Worm (Caenorhabditis elegans): Measurements from ENCODE around the gene C02E7.7.

DNA sequence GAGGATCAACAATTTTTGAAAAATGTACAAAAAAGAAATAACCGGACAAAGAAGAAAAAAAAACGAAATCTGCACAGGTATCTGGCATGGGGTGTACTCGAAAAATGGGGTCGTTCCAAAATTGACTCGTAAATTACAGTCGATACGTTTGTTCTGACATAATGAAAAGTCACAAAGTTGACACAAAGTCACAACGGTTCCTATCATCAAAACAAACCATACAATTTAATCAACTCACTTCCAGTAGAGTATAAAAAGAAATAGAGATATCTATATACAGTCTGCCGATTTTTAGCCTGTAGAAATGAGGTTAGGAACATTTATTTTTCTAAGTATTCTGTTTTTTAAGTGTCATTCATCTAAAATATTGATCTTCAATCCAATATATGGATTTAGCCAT, 33.9 kb downstream of the C02E7.7 start, which contains the start of gene T19H12.12:
- TF ChIP-seq ama-1 (optimal IDR thresholded peaks at IDR 0.05) = no peak
- TF ChIP-seq hmbx-1 (tag; optimal IDR thresholded peaks at IDR 0.05) = no peak
- TF ChIP-seq scrt-1 (GFP tag; IDR thresholded peaks at IDR 0.05) = no peak
- TF ChIP-seq aly-1 (tag; optimal IDR thresholded peaks at IDR 0.05) = no peak
- TF ChIP-seq ets-7 (tag; optimal IDR thresholded peaks at IDR 0.05) = no peak
- TF ChIP-seq hmg-4 (GFP tag; optimal IDR thresholded peaks at IDR 0.05) = no peak
- TF ChIP-seq flt-1 (GFP tag; IDR thresholded peaks at IDR 0.05) = no peak
- TF ChIP-seq pes-1 (GFP tag; IDR thresholded peaks at IDR 0.05) = no peak
- TF ChIP-seq ceh-13 (GFP tag; optimal IDR thresholded peaks at IDR 0.05) = no peak
- TF ChIP-seq F13C5.2 (tag; optimal IDR thresholded peaks at IDR 0.05) = no peak
- no peak for TF ChIP-seq tbx-37 (GFP tag; conservative IDR thresholded peaks at IDR 0.05)
- no peak for TF ChIP-seq ceh-36 (tag; optimal IDR thresholded peaks at IDR 0.05)
- no peak for TF ChIP-seq sea-1 (GFP tag; conservative IDR thresholded peaks at IDR 0.05)
